Fruit fly (Drosophila melanogaster): ENCODE measurements around the gene Rpn7.
A peak's percentile ranks its signal among the peaks of the same experiment; 100 is the strongest.

DNA sequence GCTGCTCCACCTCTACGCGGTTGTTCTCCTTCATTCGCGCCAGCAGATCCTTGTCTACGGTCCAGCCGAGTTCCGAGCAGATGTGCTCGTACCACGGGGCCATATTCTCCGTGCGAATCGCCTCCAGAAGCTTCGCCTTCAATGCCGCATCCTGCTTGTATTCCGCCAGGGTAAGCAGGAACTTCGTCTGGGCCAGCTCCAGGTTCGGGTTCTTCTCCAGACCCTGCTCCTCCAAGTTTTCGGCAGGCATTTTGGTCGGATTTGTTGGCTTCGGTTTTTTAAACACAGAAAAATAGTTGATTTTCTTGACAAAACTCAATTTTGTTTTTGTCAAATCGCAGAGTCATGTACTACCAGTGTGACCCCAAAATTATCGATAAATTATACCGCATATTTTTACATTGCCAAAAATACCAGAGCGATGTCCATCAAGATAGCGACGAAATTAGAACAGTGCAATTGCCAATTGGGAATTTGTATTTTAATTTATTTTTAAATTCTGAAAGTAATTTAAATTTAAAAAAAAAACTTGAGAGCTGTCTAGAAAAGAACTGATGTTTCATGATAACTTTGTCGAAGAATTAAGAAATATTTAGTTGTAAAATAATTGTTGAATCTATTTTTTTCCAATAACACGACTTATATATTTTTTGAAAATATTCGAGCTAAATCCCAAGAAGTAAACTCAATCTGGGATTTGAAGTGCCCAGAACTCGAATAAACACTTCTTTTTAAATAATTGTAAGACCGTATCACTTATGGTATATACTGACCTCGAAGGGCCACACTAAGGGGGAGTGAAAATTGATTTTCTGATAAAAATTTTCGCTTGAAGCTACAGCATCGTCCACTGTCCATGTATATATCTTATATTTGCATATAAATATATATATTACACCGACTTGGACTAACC, at the start of gene Rpn7, which contains the start of gene AP-2mu:
- TF ChIP-seq pan (optimal IDR thresholded peaks at IDR 0.05) (no peak), h (GFP tag; optimal IDR thresholded peaks at IDR 0.05) (peak; percentile 28), dmrt93B (GFP tag; optimal IDR thresholded peaks at IDR 0.05) (no peak), Myc (optimal IDR thresholded peaks at IDR 0.05) (no peak), Hr78 (GFP tag; optimal IDR thresholded peaks at IDR 0.05) (no peak)

Data from whole organism, wandering third instar larva.